Fruit fly (Drosophila melanogaster): ENCODE data around the gene Ucp4C.

Gene Ucp4C

DNA sequence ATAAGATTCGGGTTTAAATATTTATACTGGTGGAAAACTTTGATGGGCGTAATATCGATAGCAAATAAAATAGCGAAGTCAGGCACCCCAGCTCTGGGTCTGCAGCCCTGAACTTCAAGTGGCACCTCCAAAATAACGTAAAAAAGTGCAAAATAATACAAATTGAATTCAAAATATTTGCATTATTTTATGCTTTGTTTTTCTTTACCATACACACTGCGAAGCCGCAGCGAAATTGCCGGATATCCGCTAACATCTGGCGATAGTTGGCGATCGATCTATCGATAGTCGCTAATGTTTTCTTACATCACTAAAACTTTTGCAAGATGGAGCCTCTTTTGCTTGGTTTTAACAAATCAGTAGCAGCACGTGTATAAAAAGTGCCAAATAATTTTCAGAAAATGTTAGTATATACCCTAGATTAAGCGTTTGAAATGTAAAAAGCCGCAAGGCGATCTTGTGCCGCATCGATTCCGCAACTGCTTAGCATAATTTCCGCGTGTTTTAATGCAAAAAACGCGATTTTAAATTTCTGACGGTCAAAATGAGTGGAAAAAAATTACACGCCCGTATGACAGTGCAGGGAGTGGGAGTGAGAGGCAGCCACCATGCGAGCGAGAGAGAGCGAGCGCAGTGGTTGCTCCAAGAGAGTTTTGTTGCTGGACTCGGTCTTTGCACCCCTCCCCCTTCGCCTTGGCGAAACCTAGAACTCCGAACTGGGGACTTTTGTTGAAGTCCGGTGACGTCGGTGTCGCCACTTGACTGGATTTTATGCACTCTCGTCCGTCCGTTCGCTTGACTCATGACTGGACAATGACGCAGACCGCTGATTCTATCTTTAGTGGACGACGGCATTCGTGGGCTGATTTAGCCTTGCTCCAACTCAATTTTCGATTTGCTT lies 13.3 kb downstream of the Ucp4C start, which contains the start of gene eIF4A (continued):
- no peak for TF ChIP-seq cad (GFP tag; optimal IDR thresholded peaks at IDR 0.05)
- no peak for TF ChIP-seq vfl (GFP tag; optimal IDR thresholded peaks at IDR 0.05)
- no peak for TF ChIP-seq CG10274 (GFP tag; optimal IDR thresholded peaks at IDR 0.05)
- peak; percentile 12 for TF ChIP-seq CG15696 (tag; optimal IDR thresholded peaks at IDR 0.05)
- no peak for TF ChIP-seq en (GFP tag; optimal IDR thresholded peaks at IDR 0.05)
- TF ChIP-seq CG4424 (GFP tag; optimal IDR thresholded peaks at IDR 0.05) = no peak
- TF ChIP-seq exex (tag; optimal IDR thresholded peaks at IDR 0.05) = no peak
- no peak for TF ChIP-seq tgo (GFP tag; IDR thresholded peaks at IDR 0.05)
- no peak for TF ChIP-seq CG4404 (GFP tag; IDR thresholded peaks at IDR 0.05)
- no peak for TF ChIP-seq CG7357 (GFP tag; IDR thresholded peaks at IDR 0.05)
- TF ChIP-seq Scr (GFP tag; IDR thresholded peaks at IDR 0.05; ENCODE audit: partially characterized antibody) = no peak
- peak; percentile 36 for TF ChIP-seq HmgD (GFP tag; optimal IDR thresholded peaks at IDR 0.05)
- peak; percentile 47 for TF ChIP-seq CG6813 (GFP tag; optimal IDR thresholded peaks at IDR 0.05)
- no peak for TF ChIP-seq Ptx1 (GFP tag; IDR thresholded peaks at IDR 0.05)
- no peak for TF ChIP-seq CG6765 (GFP tag; optimal IDR thresholded peaks at IDR 0.05)
- TF ChIP-seq NC2α (GFP tag; optimal IDR thresholded peaks at IDR 0.05) = no peak
- peak; percentile 75 for TF ChIP-seq gcm (GFP tag; optimal IDR thresholded peaks at IDR 0.05)
- no peak for TF ChIP-seq tio (GFP tag; optimal IDR thresholded peaks at IDR 0.05)
- TF ChIP-seq bab2 (GFP tag; optimal IDR thresholded peaks at IDR 0.05) = no peak
- TF ChIP-seq YL-1 (GFP tag; optimal IDR thresholded peaks at IDR 0.05) = peak; percentile 24
- peak; percentile 37 for TF ChIP-seq MTF-1 (GFP tag; optimal IDR thresholded peaks at IDR 0.05; ENCODE audit: borderline replicate concordance)
- peak; percentile 16 for TF ChIP-seq org-1 (GFP tag; optimal IDR thresholded peaks at IDR 0.05)
- TF ChIP-seq rib (GFP tag; IDR thresholded peaks at IDR 0.05) = no peak
- peak; percentile 41 for TF ChIP-seq CG15514 (GFP tag; optimal IDR thresholded peaks at IDR 0.05)
- no peak for TF ChIP-seq CG9215 (GFP tag; IDR thresholded peaks at IDR 0.05)
- peak; percentile 38 for TF ChIP-seq CG10267 (tag; optimal IDR thresholded peaks at IDR 0.05)
- no peak for TF ChIP-seq btn (GFP tag; optimal IDR thresholded peaks at IDR 0.05)
- TF ChIP-seq CG33213 (GFP tag; optimal IDR thresholded peaks at IDR 0.05) = peak; percentile 53
- peak; percentile 0 for TF ChIP-seq abd-A (tag; optimal IDR thresholded peaks at IDR 0.05)
- TF ChIP-seq bbx (GFP tag; IDR thresholded peaks at IDR 0.05; ENCODE audit: partially characterized antibody) = no peak
- TF ChIP-seq CG12236 (GFP tag; optimal IDR thresholded peaks at IDR 0.05) = no peak
- no peak for TF ChIP-seq Blimp-1 (GFP tag; optimal IDR thresholded peaks at IDR 0.05)
- TF ChIP-seq CG31224 (GFP tag; IDR thresholded peaks at IDR 0.05) = no peak
- TF ChIP-seq ham (GFP tag; IDR thresholded peaks at IDR 0.05) = no peak
- no peak for TF ChIP-seq hbn (GFP tag; IDR thresholded peaks at IDR 0.05; ENCODE audit: partially characterized antibody)
- TF ChIP-seq jumu (GFP tag; optimal IDR thresholded peaks at IDR 0.05) = no peak
- TF ChIP-seq pfk (GFP tag; optimal IDR thresholded peaks at IDR 0.05) = no peak
- TF ChIP-seq CG15479 (GFP tag; optimal IDR thresholded peaks at IDR 0.05) = no peak
- no peak for TF ChIP-seq cas (GFP tag; IDR thresholded peaks at IDR 0.05)
- TF ChIP-seq Nf-YA (GFP tag; IDR thresholded peaks at IDR 0.05) = no peak
- TF ChIP-seq sens (GFP tag) = peak; percentile 84
- TF ChIP-seq yki (optimal IDR thresholded peaks at IDR 0.05) = peak; percentile 61
- no peak for TF ChIP-seq CG12744 (GFP tag; optimal IDR thresholded peaks at IDR 0.05)
- no peak for TF ChIP-seq pb (GFP tag; optimal IDR thresholded peaks at IDR 0.05)
- no peak for TF ChIP-seq CG7745 (tag; optimal IDR thresholded peaks at IDR 0.05)
- peak; percentile 65 for TF ChIP-seq nmo (GFP tag; optimal IDR thresholded peaks at IDR 0.05)
- TF ChIP-seq inv (GFP tag; IDR thresholded peaks at IDR 0.05; ENCODE audit: partially characterized antibody) = no peak
- no peak for TF ChIP-seq Deaf1 (tag; optimal IDR thresholded peaks at IDR 0.05)
- TF ChIP-seq Usf (GFP tag; optimal IDR thresholded peaks at IDR 0.05) = no peak
- no peak for TF ChIP-seq grau (tag; optimal IDR thresholded peaks at IDR 0.05)
